Worm (Caenorhabditis elegans): ENCODE measurements around the gene ttr-2.

ttr-2 gene

ce11 chrIII:9927378-9927777, at the start of gene ttr-2:
ttr-2 (plus strand) TSS chrIII:9927769.
- no peak for TF ChIP-seq unc-62 (GFP tag; optimal IDR thresholded peaks at IDR 0.05)

ce11 chrIII:9878828-9879227, 48.7 kb upstream of the ttr-2 start, which contains the start of gene ZK757.2:
ZK757.2 (minus strand) TSS chrIII:9878928.
- no peak for TF ChIP-seq unc-62 (GFP tag; optimal IDR thresholded peaks at IDR 0.05)

- no peak for TF ChIP-seq unc-62 (GFP tag; optimal IDR thresholded peaks at IDR 0.05)
Measured at ce11 chrIII:9885609-9886008, 42.0 kb upstream of the ttr-2 start.

- TF ChIP-seq unc-62 (GFP tag; optimal IDR thresholded peaks at IDR 0.05): no peak
Measured at ce11 chrIII:9886323-9886722, 41.2 kb upstream of the ttr-2 start.

ce11 chrIII:9891324-9891723, 36.2 kb upstream of the ttr-2 start, which contains the start of gene alg-4:
alg-4 (minus strand) TSS chrIII:9891424.
- no peak for TF ChIP-seq unc-62 (GFP tag; optimal IDR thresholded peaks at IDR 0.05)

- TF ChIP-seq unc-62 (GFP tag; optimal IDR thresholded peaks at IDR 0.05): no peak
Measured at ce11 chrIII:9892855-9893254, 34.7 kb upstream of the ttr-2 start, which contains the start of gene mam-7. mam-7 (plus strand) TSS chrIII:9893155.

ce11 chrIII:9899720-9900119, 27.8 kb upstream of the ttr-2 start:
- no peak for TF ChIP-seq unc-62 (GFP tag; optimal IDR thresholded peaks at IDR 0.05)

- TF ChIP-seq unc-62 (GFP tag; optimal IDR thresholded peaks at IDR 0.05): no peak
Measured at ce11 chrIII:9903694-9904292, 23.8 kb upstream of the ttr-2 start.

- TF ChIP-seq unc-62 (GFP tag; optimal IDR thresholded peaks at IDR 0.05): no peak
Measured at ce11 chrIII:9905307-9905706, 22.3 kb upstream of the ttr-2 start.

- no peak for TF ChIP-seq unc-62 (GFP tag; optimal IDR thresholded peaks at IDR 0.05)
Measured at ce11 chrIII:9907574-9907973, 20.0 kb upstream of the ttr-2 start.

ce11 chrIII:9908769-9909168, 18.8 kb upstream of the ttr-2 start:
- no peak for TF ChIP-seq unc-62 (GFP tag; optimal IDR thresholded peaks at IDR 0.05)

- no peak for TF ChIP-seq unc-62 (GFP tag; optimal IDR thresholded peaks at IDR 0.05)
Measured at ce11 chrIII:9910608-9911479, 16.7 kb upstream of the ttr-2 start, which contains the start of the genes cyld-1 and F40F12.9. cyld-1 (minus strand) TSS chrIII:9910658. F40F12.9 (plus strand) TSS chrIII:9911328.

ce11 chrIII:9912501-9912900, 15.1 kb upstream of the ttr-2 start:
- TF ChIP-seq unc-62 (GFP tag; optimal IDR thresholded peaks at IDR 0.05): no peak

- no peak for TF ChIP-seq unc-62 (GFP tag; optimal IDR thresholded peaks at IDR 0.05)
Measured at ce11 chrIII:9912998-9913397, 14.6 kb upstream of the ttr-2 start.

- TF ChIP-seq unc-62 (GFP tag; optimal IDR thresholded peaks at IDR 0.05): no peak
Measured at ce11 chrIII:9913722-9914121, 13.8 kb upstream of the ttr-2 start, which contains the start of gene cbp-3. cbp-3 (plus strand) TSS chrIII:9913993.

- TF ChIP-seq unc-62 (GFP tag; optimal IDR thresholded peaks at IDR 0.05): no peak
Measured at ce11 chrIII:9920764-9921163, 6.8 kb upstream of the ttr-2 start, which contains the start of gene F40F12.3. F40F12.3 (minus strand) TSS chrIII:9920864.

- no peak for TF ChIP-seq unc-62 (GFP tag; optimal IDR thresholded peaks at IDR 0.05)
Measured at ce11 chrIII:9922310-9922709, 5.3 kb upstream of the ttr-2 start.

Data from whole organism, dauer.